Fruit fly (Drosophila melanogaster) whole organism: ENCODE results near the gene CG31988.

Source experiments
- CG8478 ChIP-seq: fragments of >200 bp; optimal IDR thresholded peaks from 2 replicates; lab custom pipeline; 2018; ENCODE audit warnings: inconsistent platforms
- Dll ChIP-seq: fragments of >200 bp; optimal IDR thresholded peaks from 2 replicates; lab custom pipeline; 2017
- psq ChIP-seq: fragments of >200 bp; optimal IDR thresholded peaks from 2 replicates; lab custom pipeline; 2017
- usp ChIP-seq: fragments of >200 bp; optimal IDR thresholded peaks from 2 replicates; lab custom pipeline; 2017; ENCODE audit warnings: missing biosample characterization, missing genetic modification characterization, mixed read lengths

- TF ChIP-seq CG8478 (lab: Kevin White, UChicago) (no peak), usp (GFP tag; lab: Kevin White, UChicago) (no peak), psq (lab: Kevin White, UChicago) (no peak), Dll (no peak)
Observed at dm6 chr2L:21220396-21220795, 17.8 kb upstream of the CG31988 start, which contains the start of gene Atg18b.
